Worm (Caenorhabditis elegans): ENCODE results near the gene F11E6.9.

ce11 chrIV:17435228-17435627 lies 39.9 kb downstream of the F11E6.9 start:
- no peak for TF ChIP-seq cog-1 (tag; optimal IDR thresholded peaks at IDR 0.05)
- TF ChIP-seq klf-2 (GFP tag; conservative IDR thresholded peaks at IDR 0.05): no peak
- TF ChIP-seq flt-1 (GFP tag; IDR thresholded peaks at IDR 0.05): no peak
- no peak for TF ChIP-seq T22C8.4 (GFP tag; IDR thresholded peaks at IDR 0.05)

All from whole organism, midembryonic.